Worm (Caenorhabditis elegans) whole organism, L4 larva: Measurements from ENCODE around the gene B0272.3.

Experiments
- F26F4.8 ChIP-seq: fragments of 200-800 bp; sonication (Bioruptor generic); conservative IDR thresholded peaks from 2 replicates; pipeline ENCODE4 v1.3.6; 2022; ENCODE audit warnings: missing genetic modification characterization, missing compliant biosample characterization
- F49E8.2 ChIP-seq: sonication (generic microtip); optimal IDR thresholded peaks from 2 replicates; lab custom pipeline; 2016; ENCODE audit warnings: missing compliant biosample characterization, mild to moderate bottlenecking, missing genetic modification characterization, borderline replicate concordance
- R02D3.7 ChIP-seq: fragments of 150-350 bp; sonication (generic microtip); optimal IDR thresholded peaks from 3 replicates; lab custom pipeline; 2014; ENCODE audit warnings: missing biosample characterization, missing genetic modification characterization
- T20F7.1 ChIP-seq: fragments of 200-800 bp; sonication (Bioruptor generic); optimal IDR thresholded peaks from 2 replicates; lab custom pipeline; 2018; ENCODE audit warnings: mild to moderate bottlenecking, missing genetic modification characterization, missing compliant biosample characterization
- Y105C5A.15 ChIP-seq: fragments of 200-800 bp; sonication (Bioruptor generic); IDR thresholded peaks from 2 replicates; pipeline ENCODE4 v1.3.6; 2022; ENCODE audit warnings: missing genetic modification characterization, missing compliant biosample characterization
- aha-1 ChIP-seq: fragments of 150-350 bp; peaks from one replicate; lab custom pipeline; 2014; ENCODE audit warnings: missing biosample characterization, missing genetic modification characterization
- aly-2 ChIP-seq: sonication (generic microtip); optimal IDR thresholded peaks from 2 replicates; lab custom pipeline; 2018; ENCODE audit warnings: missing biosample characterization, missing genetic modification characterization
- ama-1 ChIP-seq: fragments of 150-350 bp; optimal IDR thresholded peaks from 2 replicates; lab custom pipeline; 2014; ENCODE audit warnings: inconsistent platforms, mixed read lengths
- ceh-20 ChIP-seq: fragments of 200-800 bp; sonication (Bioruptor generic); IDR thresholded peaks from 2 replicates; pipeline ENCODE4 v1.3.6; 2022; ENCODE audit warnings: missing genetic modification reagents, missing genetic modification characterization, missing compliant biosample characterization
- ceh-32 ChIP-seq: sonication (generic microtip); optimal IDR thresholded peaks from 2 replicates; lab custom pipeline; 2016; ENCODE audit warnings: mild to moderate bottlenecking, missing genetic modification characterization, missing compliant biosample characterization; ENCODE audit not compliant: poor library complexity
- ceh-44 ChIP-seq: fragments of 200-800 bp; sonication (Bioruptor generic); IDR thresholded peaks from 2 replicates; pipeline ENCODE4 v1.3.6; 2022; ENCODE audit warnings: missing genetic modification reagents, missing genetic modification characterization, missing compliant biosample characterization
- ceh-82 ChIP-seq: sonication (generic microtip); optimal IDR thresholded peaks from 2 replicates; lab custom pipeline; 2017; ENCODE audit warnings: missing biosample characterization, missing genetic modification characterization
- ces-1 ChIP-seq: fragments of 150-350 bp; sonication (generic microtip); optimal IDR thresholded peaks from 4 replicates; lab custom pipeline; 2014; ENCODE audit warnings: missing biosample characterization, missing genetic modification reagents, missing genetic modification characterization
- ctbp-1 ChIP-seq: fragments of 200-800 bp; sonication (Bioruptor generic); IDR thresholded peaks from 2 replicates; pipeline ENCODE4 v1.3.6; 2022; ENCODE audit warnings: missing genetic modification reagents, missing genetic modification characterization, missing compliant biosample characterization
- daf-12 ChIP-seq: fragments of 150-350 bp; optimal IDR thresholded peaks from 2 replicates; lab custom pipeline; 2014; ENCODE audit warnings: missing biosample characterization, missing genetic modification reagents, missing genetic modification characterization
- daf-19 ChIP-seq: fragments of 200-800 bp; sonication (Bioruptor generic); conservative IDR thresholded peaks from 2 replicates; pipeline ENCODE4 v1.3.6; 2022; ENCODE audit warnings: missing genetic modification characterization, missing compliant biosample characterization
- daf-8 ChIP-seq: fragments of 200-800 bp; sonication (Bioruptor generic); IDR thresholded peaks from 2 replicates; pipeline ENCODE4 v1.3.6; 2022; ENCODE audit warnings: missing genetic modification characterization, missing compliant biosample characterization
- dmd-6 ChIP-seq: fragments of 200-800 bp; sonication (Bioruptor generic); IDR thresholded peaks from 2 replicates; pipeline ENCODE4 v1.3.6; 2022; ENCODE audit warnings: missing genetic modification reagents, missing genetic modification characterization, missing compliant biosample characterization
- dmd-8 ChIP-seq: fragments of 200-800 bp; sonication (Bioruptor generic); IDR thresholded peaks from 2 replicates; pipeline ENCODE4 v1.3.6; 2022; ENCODE audit warnings: missing genetic modification characterization, missing compliant biosample characterization
- dmd-9 ChIP-seq: fragments of 200-800 bp; sonication (Bioruptor generic); IDR thresholded peaks from 2 replicates; pipeline ENCODE4 v1.3.6; 2022; ENCODE audit warnings: missing genetic modification reagents, missing genetic modification characterization, missing compliant biosample characterization
- egl-27 ChIP-seq: sonication (generic microtip); optimal IDR thresholded peaks from 3 replicates; lab custom pipeline; 2017; ENCODE audit warnings: missing biosample characterization, missing genetic modification reagents, missing genetic modification characterization
- egl-43 ChIP-seq: fragments of 200-800 bp; sonication (Bioruptor generic); IDR thresholded peaks from 2 replicates; pipeline ENCODE4 v1.3.6; 2022; ENCODE audit warnings: missing genetic modification reagents, missing genetic modification characterization, missing compliant biosample characterization
- gei-8 ChIP-seq: fragments of 200-800 bp; sonication (Bioruptor generic); optimal IDR thresholded peaks from 2 replicates; lab custom pipeline; 2018; ENCODE audit warnings: mild to moderate bottlenecking, missing genetic modification characterization, missing compliant biosample characterization
- hif-1 ChIP-seq, 2 experiments: sonication (generic microtip); optimal IDR thresholded peaks; 2 replicates each; lab custom pipeline; 2016 to 2017; ENCODE audit warnings: missing compliant biosample characterization in 2 of 2, missing genetic modification characterization in 2 of 2, missing genetic modification reagents in 2 of 2, missing genotype in 2 of 2, mild to moderate bottlenecking in 1 of 2
- hlh-11 ChIP-seq: fragments of 200-800 bp; sonication (Bioruptor generic); optimal IDR thresholded peaks from 2 replicates; lab custom pipeline; 2018; ENCODE audit warnings: mild to moderate bottlenecking, missing genetic modification characterization, missing compliant biosample characterization
- hlh-30 ChIP-seq: sonication (generic microtip); optimal IDR thresholded peaks from 2 replicates; lab custom pipeline; 2017; ENCODE audit warnings: antibody characterized with exemption, mild to moderate bottlenecking, missing genetic modification characterization, missing compliant biosample characterization; ENCODE audit not compliant: insufficient read depth
- hmg-1.1 ChIP-seq: fragments of 200-800 bp; sonication (Bioruptor generic); IDR thresholded peaks from 2 replicates; pipeline ENCODE4 v1.3.6; 2022; ENCODE audit warnings: missing genetic modification reagents, missing genetic modification characterization, missing compliant biosample characterization
- jun-1 ChIP-seq: fragments of 150-350 bp; optimal IDR thresholded peaks from 2 replicates; lab custom pipeline; 2014; ENCODE audit warnings: missing biosample characterization, missing genetic modification reagents, missing genetic modification characterization
- lin-13 ChIP-seq: fragments of 150-350 bp; optimal IDR thresholded peaks from 2 replicates; lab custom pipeline; 2014; ENCODE audit warnings: missing biosample characterization, missing genetic modification reagents, missing genetic modification characterization
- lin-15B ChIP-seq: fragments of 150-350 bp; sonication (generic microtip); optimal IDR thresholded peaks from 3 replicates; lab custom pipeline; 2014; ENCODE audit warnings: missing biosample characterization, missing genetic modification characterization
- lsy-2 ChIP-seq, 2 experiments: fragments of 150-350 bp in 1 of 2; sonication (generic microtip) in 1 of 2; optimal IDR thresholded peaks; 2 replicates each; lab custom pipeline; 2014 to 2017; ENCODE audit warnings: missing biosample characterization in 2 of 2, missing genetic modification characterization in 2 of 2
- madf-9 ChIP-seq: fragments of 200-800 bp; sonication (Bioruptor generic); conservative IDR thresholded peaks from 2 replicates; pipeline ENCODE4 v1.3.6; 2022; ENCODE audit warnings: missing genetic modification reagents, missing genetic modification characterization, missing compliant biosample characterization
- mxl-3 ChIP-seq: fragments of 200-800 bp; sonication (Bioruptor generic); optimal IDR thresholded peaks from 2 replicates; lab custom pipeline; 2018; ENCODE audit warnings: mild to moderate bottlenecking, missing genetic modification characterization, missing compliant biosample characterization
- nhr-11 ChIP-seq: fragments of 150-350 bp; optimal IDR thresholded peaks from 2 replicates; lab custom pipeline; 2014; ENCODE audit warnings: missing biosample characterization, missing genetic modification characterization
- nhr-25 ChIP-seq: sonication (generic microtip); optimal IDR thresholded peaks from 2 replicates; lab custom pipeline; 2017; ENCODE audit warnings: missing genetic modification characterization, mild to moderate bottlenecking, missing compliant biosample characterization, antibody characterized with exemption, moderate library complexity, borderline replicate concordance; ENCODE audit not compliant: insufficient read depth
- nhr-28 ChIP-seq: fragments of 150-350 bp; optimal IDR thresholded peaks from 2 replicates; lab custom pipeline; 2014; ENCODE audit warnings: missing biosample characterization, missing genetic modification characterization
- nhr-48 ChIP-seq: sonication (generic microtip); optimal IDR thresholded peaks from 2 replicates; lab custom pipeline; 2016; ENCODE audit warnings: mild to moderate bottlenecking, missing genetic modification characterization, missing compliant biosample characterization
- nhr-6 ChIP-seq: fragments of 150-350 bp; optimal IDR thresholded peaks from 2 replicates; lab custom pipeline; 2014; ENCODE audit warnings: missing biosample characterization, missing genetic modification characterization
- nhr-77 ChIP-seq: fragments of 150-350 bp; optimal IDR thresholded peaks from 2 replicates; lab custom pipeline; 2014; ENCODE audit warnings: missing biosample characterization, missing genetic modification characterization
- php-3 ChIP-seq: fragments of 200-800 bp; sonication (Bioruptor generic); IDR thresholded peaks from 2 replicates; pipeline ENCODE4 v1.3.6; 2022; ENCODE audit warnings: missing genetic modification reagents, missing genetic modification characterization, missing compliant biosample characterization
- pqm-1 ChIP-seq: sonication (generic microtip); optimal IDR thresholded peaks from 2 replicates; lab custom pipeline; 2017; ENCODE audit warnings: missing biosample characterization, missing genetic modification characterization
- rbr-2 ChIP-seq: sonication (generic microtip); optimal IDR thresholded peaks from 2 replicates; lab custom pipeline; 2016; ENCODE audit warnings: missing genotype, missing genetic modification characterization, missing compliant biosample characterization
- set-16 ChIP-seq: fragments of 200-800 bp; sonication (Bioruptor generic); IDR thresholded peaks from 2 replicates; pipeline ENCODE4 v1.3.6; 2022; ENCODE audit warnings: missing genetic modification reagents, missing genetic modification characterization, missing compliant biosample characterization
- skn-1 ChIP-seq: fragments of 150-350 bp; optimal IDR thresholded peaks from 2 replicates; lab custom pipeline; 2014; ENCODE audit warnings: missing biosample characterization, missing genetic modification characterization
- tra-1 ChIP-seq: fragments of 200-800 bp; sonication (Bioruptor generic); IDR thresholded peaks from 2 replicates; pipeline ENCODE4 v1.3.6; 2022; ENCODE audit warnings: missing genetic modification reagents, missing genetic modification characterization, missing compliant biosample characterization
- vab-7 ChIP-seq: fragments of 200-800 bp; sonication (Bioruptor generic); IDR thresholded peaks from 2 replicates; pipeline ENCODE4 v1.3.6; 2022; ENCODE audit warnings: missing genetic modification reagents, missing genetic modification characterization, missing compliant biosample characterization
- zfp-2 ChIP-seq: sonication (generic microtip); optimal IDR thresholded peaks from 2 replicates; lab custom pipeline; 2016; ENCODE audit warnings: mild to moderate bottlenecking, missing genetic modification characterization, missing compliant biosample characterization
- zfp-3 ChIP-seq: fragments of 200-800 bp; sonication (Bioruptor generic); conservative IDR thresholded peaks from 2 replicates; pipeline ENCODE4 v1.3.6; 2022; ENCODE audit warnings: missing genetic modification reagents, missing genetic modification characterization, missing compliant biosample characterization
- zip-11 ChIP-seq: fragments of 200-800 bp; sonication (Bioruptor generic); IDR thresholded peaks from 2 replicates; pipeline ENCODE4 v1.3.6; 2022; ENCODE audit warnings: missing genetic modification characterization, missing compliant biosample characterization
- zip-2 ChIP-seq: fragments of 150-350 bp; optimal IDR thresholded peaks from 2 replicates; lab custom pipeline; 2014; ENCODE audit warnings: missing biosample characterization, missing genetic modification characterization
- ztf-7 ChIP-seq: fragments of 150-350 bp; optimal IDR thresholded peaks from 2 replicates; lab custom pipeline; 2014; ENCODE audit warnings: missing biosample characterization, missing genetic modification characterization

Gene B0272.3

DNA sequence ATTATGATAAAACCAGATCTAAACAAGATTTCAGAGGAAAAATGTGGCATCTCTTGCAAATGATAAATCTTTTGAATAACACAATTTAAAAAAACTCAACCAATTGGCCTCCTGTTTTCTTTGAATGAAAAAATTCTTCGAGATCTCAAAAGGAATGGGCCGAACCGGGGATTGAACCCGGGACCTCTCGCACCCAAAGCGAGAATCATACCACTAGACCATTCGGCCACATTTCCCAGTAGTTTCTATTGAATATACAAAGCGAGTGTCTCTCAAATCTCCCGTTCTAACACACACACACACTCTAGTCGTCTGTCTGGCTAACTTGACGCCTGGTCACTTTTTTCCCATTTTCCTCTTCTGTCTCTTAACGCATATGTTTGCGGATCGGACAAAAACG lies 36.3 kb downstream of the B0272.3 start (continued):
- no peak for TF ChIP-seq ceh-82 (tag; lab: Kevin White, UChicago)
- no peak for TF ChIP-seq daf-12
- peak; percentile 35 for TF ChIP-seq nhr-28 (tag; lab: Kevin White, UChicago)
- no peak; the same call in 1 of the 2 replicates for TF ChIP-seq dmd-6 (GFP tag; lab: Robert Waterston, UW)
- TF ChIP-seq jun-1 (tag; lab: Kevin White, UChicago): peak; percentile 71
- peak; percentile 10 for TF ChIP-seq nhr-6
- peak in 1 of 2 experiments; percentile 40 for TF ChIP-seq hif-1 (tag; optimal IDR thresholded peaks at IDR 0.05; lab: Kevin White, UChicago)
- TF ChIP-seq mxl-3 (GFP tag; lab: Kevin White, UChicago): peak; percentile 25
- peak; percentile 79 for TF ChIP-seq zip-2 (tag; lab: Kevin White, UChicago)
- TF ChIP-seq daf-19 (GFP tag; lab: Robert Waterston, UW): peak; percentile 63; the same call in 1 of the 2 replicates
- TF ChIP-seq gei-8: peak; percentile 81
- no peak for TF ChIP-seq lin-13 (GFP tag; lab: Kevin White, UChicago)
- peak; percentile 15; the same call in 1 of the 2 replicates for TF ChIP-seq Y105C5A.15
- no peak for TF ChIP-seq lsy-2 (tag; optimal IDR thresholded peaks at IDR 0.05; lab: Kevin White, UChicago)
- peak; percentile 52 for TF ChIP-seq ceh-32 (tag; lab: Kevin White, UChicago)
- TF ChIP-seq nhr-11 (tag; lab: Kevin White, UChicago): peak; percentile 31
- peak; percentile 93 for TF ChIP-seq ctbp-1 (GFP tag; lab: Robert Waterston, UW)
- TF ChIP-seq zip-11 (GFP tag; lab: Robert Waterston, UW): peak; percentile 58; the same call in 1 of the 2 replicates
- peak; percentile 91 for TF ChIP-seq F26F4.8
- TF ChIP-seq dmd-9 (GFP tag; lab: Robert Waterston, UW): peak; percentile 57; the same call in 1 of the 2 replicates
- no peak for TF ChIP-seq egl-27
- TF ChIP-seq skn-1 (tag; lab: Kevin White, UChicago): no peak
- peak; percentile 35 for TF ChIP-seq nhr-77 (tag; lab: Kevin White, UChicago)
- peak; percentile 51 for TF ChIP-seq ces-1 (GFP tag; lab: Kevin White, UChicago)
- TF ChIP-seq aly-2 (tag; lab: Kevin White, UChicago): no peak
- TF ChIP-seq aha-1 (tag; lab: Kevin White, UChicago): peak; percentile 98
- no peak for TF ChIP-seq set-16 (GFP tag; lab: Robert Waterston, UW)
- TF ChIP-seq zfp-3 (GFP tag; lab: Robert Waterston, UW): 0 out of 2 replicates have a peak, but pooled peaks have one; percentile 12
- peak; percentile 92 for TF ChIP-seq vab-7 (GFP tag; lab: Robert Waterston, UW)
- peak; percentile 59 for TF ChIP-seq hlh-11 (tag; lab: Kevin White, UChicago)
- TF ChIP-seq F49E8.2 (tag; lab: Kevin White, UChicago): peak; percentile 21
- no peak for TF ChIP-seq R02D3.7 (tag; lab: Kevin White, UChicago)
- peak; percentile 86 for TF ChIP-seq rbr-2 (tag; lab: Kevin White, UChicago)
- 0 out of 2 replicates have a peak, but pooled peaks have one; percentile 31 for TF ChIP-seq php-3 (GFP tag; lab: Robert Waterston, UW)
- TF ChIP-seq daf-8: no peak
- TF ChIP-seq egl-43: peak; percentile 96
- TF ChIP-seq lin-15B (tag; lab: Kevin White, UChicago): no peak
- TF ChIP-seq pqm-1: no peak
- peak; percentile 71 for TF ChIP-seq ceh-44 (GFP tag; lab: Robert Waterston, UW)
- peak; percentile 51 for TF ChIP-seq T20F7.1 (GFP tag; lab: Kevin White, UChicago)
- TF ChIP-seq madf-9 (GFP tag; lab: Robert Waterston, UW): peak; percentile 89
- TF ChIP-seq hmg-1.1 (GFP tag; lab: Robert Waterston, UW): peak; percentile 96
- peak; percentile 73 for TF ChIP-seq nhr-25 (tag; lab: Kevin White, UChicago)
- peak; percentile 82 for TF ChIP-seq ceh-20
- TF ChIP-seq nhr-48 (tag; lab: Kevin White, UChicago): peak; percentile 66
- TF ChIP-seq ama-1: no peak
- peak; percentile 79 for TF ChIP-seq ztf-7 (tag; lab: Kevin White, UChicago)
- peak; percentile 73 for TF ChIP-seq hlh-30 (tag; lab: Kevin White, UChicago)
- TF ChIP-seq dmd-8 (GFP tag; lab: Robert Waterston, UW): no peak; the same call in 1 of the 2 replicates
- TF ChIP-seq tra-1: peak; percentile 79
- peak; percentile 55 for TF ChIP-seq zfp-2 (tag; lab: Kevin White, UChicago)
